Fruit fly (Drosophila melanogaster): ENCODE results near the gene pbl.
A peak's percentile ranks its signal among the peaks of the same experiment; 100 is the strongest.

Gene pbl

dm6 chr3L:7893840-7894239 lies 17.9 kb downstream of the pbl start:
- no peak for TF ChIP-seq noc (tag; optimal IDR thresholded peaks at IDR 0.05)

- TF ChIP-seq noc (tag; optimal IDR thresholded peaks at IDR 0.05), result no peak
Measured at dm6 chr3L:7890567-7890966, 21.2 kb downstream of the pbl start.

DNA sequence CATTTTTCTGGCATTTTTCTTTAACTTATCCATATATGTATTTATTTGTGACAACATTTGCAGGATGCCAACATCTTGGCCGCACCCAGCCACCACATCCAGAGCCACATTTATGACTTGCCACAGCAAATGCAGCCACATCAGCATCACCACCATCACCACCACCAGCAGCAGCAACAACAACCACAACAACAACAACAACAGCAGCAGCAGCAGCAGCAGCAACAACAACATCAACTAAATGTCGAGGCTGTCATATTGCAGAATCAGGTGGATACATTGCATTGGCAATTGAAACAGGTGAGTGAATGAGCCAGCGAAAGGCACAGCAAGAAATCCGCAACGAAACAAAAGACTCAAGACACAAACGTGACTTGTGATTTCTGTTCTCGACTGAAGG lies 21.8 kb downstream of the pbl start:
- TF ChIP-seq noc (tag; optimal IDR thresholded peaks at IDR 0.05), result no peak

DNA sequence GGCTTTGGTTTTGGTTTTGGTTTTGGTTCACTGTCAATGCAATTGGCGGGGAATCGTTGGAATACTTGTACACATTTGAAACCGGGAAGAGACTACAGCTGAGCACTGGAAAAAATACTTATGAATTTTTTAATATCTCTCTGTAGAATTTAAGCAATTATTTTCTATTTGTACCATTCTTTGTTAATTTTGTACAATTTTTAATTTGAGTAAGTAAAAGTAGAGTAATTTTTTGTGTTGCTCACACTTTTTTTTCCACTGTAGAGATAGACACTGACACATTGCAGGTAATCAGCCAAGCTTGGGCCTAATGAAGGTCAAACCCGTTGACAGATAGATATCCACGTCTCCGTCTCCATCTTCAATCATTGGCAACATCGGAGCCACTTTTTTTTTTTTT lies 28.5 kb downstream of the pbl start:
- no peak for TF ChIP-seq noc (tag; optimal IDR thresholded peaks at IDR 0.05)

dm6 chr3L:7882105-7882504 lies 29.6 kb downstream of the pbl start:
- TF ChIP-seq noc (tag; optimal IDR thresholded peaks at IDR 0.05), result no peak

dm6 chr3L:7881127-7881526 lies 30.6 kb downstream of the pbl start:
- TF ChIP-seq noc (tag; optimal IDR thresholded peaks at IDR 0.05), result no peak

dm6 chr3L:7879616-7880015 lies 32.1 kb downstream of the pbl start:
- no peak for TF ChIP-seq noc (tag; optimal IDR thresholded peaks at IDR 0.05)

dm6 chr3L:7877466-7877865 lies 34.3 kb downstream of the pbl start:
- no peak for TF ChIP-seq noc (tag; optimal IDR thresholded peaks at IDR 0.05)

dm6 chr3L:7876367-7876703 lies 35.4 kb downstream of the pbl start:
- no peak for TF ChIP-seq noc (tag; optimal IDR thresholded peaks at IDR 0.05)

DNA sequence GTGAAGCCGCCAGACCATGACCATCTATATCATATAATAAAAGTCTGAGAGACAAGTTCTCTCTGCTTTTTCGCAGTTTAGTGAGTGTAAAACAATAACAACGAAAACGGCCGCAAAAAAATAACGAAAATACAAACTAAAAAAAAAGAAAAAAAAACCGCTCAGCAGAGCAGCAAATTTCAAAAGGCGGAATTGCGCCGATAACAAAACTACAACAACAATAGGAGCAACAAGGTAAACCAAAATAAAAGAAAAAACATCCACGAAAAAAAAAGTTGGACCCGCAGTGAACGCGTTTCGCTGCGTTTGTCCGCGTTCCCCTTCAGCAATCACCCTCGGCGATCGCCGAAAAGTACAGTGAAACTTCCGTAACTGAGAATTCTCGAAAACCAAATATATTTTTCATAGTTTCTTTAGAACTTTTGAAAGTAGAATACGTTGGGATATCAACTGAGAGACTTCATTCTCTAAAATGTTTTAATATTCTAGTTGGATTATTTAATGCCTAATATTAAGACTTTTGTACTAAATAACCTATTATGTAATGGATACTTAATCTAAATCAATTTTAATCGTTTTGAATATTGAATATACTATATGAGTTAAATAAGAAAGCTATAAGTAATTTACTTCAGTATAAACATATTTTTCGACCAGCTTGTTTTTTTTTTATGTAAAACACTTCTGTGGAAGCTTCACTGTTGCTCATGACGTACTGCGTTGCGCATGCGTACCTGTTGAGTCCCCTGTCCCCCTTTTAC lies 36.0 kb downstream of the pbl start:
- peak; percentile 81 for TF ChIP-seq noc (tag; optimal IDR thresholded peaks at IDR 0.05)

DNA sequence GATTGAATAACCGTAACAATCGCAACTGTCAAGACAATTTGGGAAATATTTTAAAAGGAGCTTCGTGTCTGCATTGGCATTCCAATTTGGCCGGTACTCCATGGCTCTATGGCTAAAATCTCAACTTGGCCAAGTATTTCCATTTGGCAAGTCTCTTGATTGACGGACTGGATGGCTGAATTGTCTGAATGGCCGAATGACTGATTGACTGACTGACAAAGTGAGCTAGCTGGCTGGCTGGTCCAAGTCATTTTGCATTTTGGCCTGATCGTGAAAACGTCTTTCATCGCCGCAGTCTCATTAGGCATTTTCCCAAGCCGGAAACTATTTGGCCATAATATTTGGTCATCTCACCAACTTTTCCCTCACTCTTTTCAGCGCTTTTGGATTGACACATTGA lies 37.2 kb downstream of the pbl start:
- TF ChIP-seq noc (tag; optimal IDR thresholded peaks at IDR 0.05), result no peak

DNA sequence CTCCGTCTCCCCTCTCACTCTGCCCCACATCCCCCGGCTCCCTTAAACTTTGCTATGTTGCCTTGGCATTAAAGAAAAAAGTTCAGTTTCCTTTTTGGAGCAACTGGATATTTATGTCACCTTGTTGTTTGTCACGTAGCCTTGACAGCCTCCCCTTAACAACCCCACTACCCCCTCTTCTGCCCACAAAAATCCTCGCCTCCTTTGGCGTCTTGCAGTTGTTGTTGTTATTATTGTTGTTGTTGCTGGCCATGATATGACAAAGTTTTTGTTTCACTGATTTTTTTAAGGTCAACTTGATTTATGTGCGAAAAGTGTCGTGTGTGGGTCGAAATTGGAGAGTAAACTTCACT lies 41.4 kb downstream of the pbl start:
- TF ChIP-seq noc (tag; optimal IDR thresholded peaks at IDR 0.05), result no peak

DNA sequence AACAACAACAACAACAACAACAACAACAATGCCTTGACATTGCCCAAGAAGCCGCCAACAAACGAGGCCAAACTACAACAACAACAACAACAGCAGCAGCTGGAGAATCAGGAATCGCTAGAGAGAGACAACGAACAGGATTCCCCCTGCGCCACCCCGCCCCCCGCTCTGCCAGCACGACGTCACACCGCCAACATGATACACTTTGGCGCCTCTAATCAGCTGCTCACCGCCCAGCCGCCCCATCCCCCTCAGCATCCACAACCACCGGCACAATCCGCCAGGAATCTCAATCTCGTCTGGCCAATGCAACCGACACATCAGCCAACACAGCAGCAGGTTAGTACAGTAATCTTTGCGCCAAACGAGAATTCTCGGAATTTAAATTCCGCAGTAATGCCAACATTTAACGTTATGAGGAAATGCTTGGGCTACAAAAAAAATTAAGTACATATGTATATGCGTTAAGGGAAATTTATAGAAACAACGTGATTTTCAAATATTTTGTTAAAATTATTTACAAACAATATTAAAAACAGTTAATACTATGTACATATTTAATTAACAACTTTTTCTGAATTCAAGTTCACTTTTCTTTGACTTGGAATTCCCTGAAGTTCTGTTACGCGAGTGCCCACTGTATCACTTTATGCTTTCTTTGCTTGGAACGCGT lies 41.9 kb downstream of the pbl start:
- TF ChIP-seq noc (tag; optimal IDR thresholded peaks at IDR 0.05), result no peak

DNA sequence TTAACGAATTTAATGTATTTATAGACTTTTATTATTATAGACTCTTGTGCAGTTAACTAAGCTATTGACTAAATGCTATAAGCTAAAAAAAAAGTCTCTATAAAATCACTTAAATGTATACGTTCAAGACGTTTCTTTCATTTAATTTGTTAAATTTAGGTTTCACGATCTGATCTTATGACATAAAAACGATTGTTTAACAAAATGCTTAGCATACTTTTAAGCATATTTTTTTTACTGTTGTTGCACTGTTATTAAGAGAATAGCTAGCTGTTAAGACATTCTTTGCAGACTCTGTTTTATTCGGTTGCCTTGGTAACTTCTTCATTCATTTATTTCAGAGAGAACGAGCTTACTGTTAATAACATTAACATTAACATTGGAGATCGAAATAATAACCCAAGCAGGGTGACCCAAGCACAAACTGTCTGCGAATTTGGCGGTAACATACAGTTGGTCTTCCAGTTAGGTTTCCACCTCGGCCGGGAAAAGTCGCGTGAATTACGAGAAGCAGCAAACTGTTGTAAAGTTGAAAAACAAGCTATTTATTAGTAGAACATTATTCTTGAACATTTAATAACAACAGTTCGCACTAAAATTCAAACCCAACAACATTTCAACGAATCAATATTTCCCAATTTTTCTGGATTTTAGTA lies 43.0 kb downstream of the pbl start, which contains the start of gene CG32365:
TSS of gene CG32365 (plus strand) at position 462 of the 656 bp plus-strand sequence.
- no peak for TF ChIP-seq noc (tag; optimal IDR thresholded peaks at IDR 0.05)

dm6 chr3L:7867036-7867787 lies 44.5 kb downstream of the pbl start, which contains the start of gene Pdp1:
TSS of gene Pdp1 (minus strand) at chr3L:7867369.
- TF ChIP-seq noc (tag; optimal IDR thresholded peaks at IDR 0.05), result peak; percentile 24

- peak; percentile 58 for TF ChIP-seq noc (tag; optimal IDR thresholded peaks at IDR 0.05)
Measured at dm6 chr3L:7866558-7866957, 45.2 kb downstream of the pbl start.
